Worm (Caenorhabditis elegans) whole organism, L1 larva: Measurements from ENCODE around the gene cyp-13A3.

ENCODE experiments used
- C16A3.4 ChIP-seq: fragments of 150-350 bp; optimal IDR thresholded peaks from 2 replicates; lab custom pipeline; 2014; ENCODE audit warnings: missing biosample characterization, missing genetic modification characterization
- Y116A8C.19 ChIP-seq: sonication (generic microtip); optimal IDR thresholded peaks from 2 replicates; lab custom pipeline; 2016; ENCODE audit warnings: missing compliant biosample characterization, missing genetic modification characterization, borderline replicate concordance
- aha-1 ChIP-seq: fragments of 150-350 bp; optimal IDR thresholded peaks from 2 replicates; lab custom pipeline; 2014; ENCODE audit warnings: missing biosample characterization, missing genetic modification characterization
- aly-2 ChIP-seq: fragments of 150-350 bp; optimal IDR thresholded peaks from 2 replicates; lab custom pipeline; 2014; ENCODE audit warnings: missing biosample characterization, missing genetic modification characterization
- blmp-1 ChIP-seq: fragments of 150-350 bp; optimal IDR thresholded peaks from 2 replicates; lab custom pipeline; 2014; ENCODE audit warnings: missing biosample characterization, missing genetic modification characterization
- ceh-90 ChIP-seq: sonication (generic microtip); optimal IDR thresholded peaks from 2 replicates; lab custom pipeline; 2016; ENCODE audit warnings: missing genetic modification characterization, missing compliant biosample characterization
- dpl-1 ChIP-seq, 3 experiments: fragments of 150-350 bp in 2 of 3; sonication (generic microtip) in 1 of 3; optimal IDR thresholded peaks; 2 replicates each; lab custom pipeline; 2014 to 2017; ENCODE audit warnings: missing biosample characterization in 3 of 3, missing genetic modification characterization in 3 of 3, missing genetic modification reagents in 3 of 3
- egl-13 ChIP-seq: sonication (generic microtip); optimal IDR thresholded peaks from 2 replicates; lab custom pipeline; 2016; ENCODE audit warnings: missing genotype, missing genetic modification reagents, missing genetic modification characterization, missing compliant biosample characterization
- egl-27 ChIP-seq, 2 experiments: fragments of 150-350 bp in 1 of 2; sonication (generic microtip); optimal IDR thresholded peaks; 3 replicates each; lab custom pipeline; 2017 to 2018; ENCODE audit warnings: missing biosample characterization in 2 of 2, missing genetic modification characterization in 2 of 2, missing genetic modification reagents in 2 of 2
- elt-3 ChIP-seq, 6 experiments: fragments of 150-350 bp in 1 of 6; sonication (generic microtip); optimal IDR thresholded peaks; 2 replicates each; lab custom pipeline; 2017 to 2018; ENCODE audit warnings: missing biosample characterization in 6 of 6, missing genetic modification characterization in 6 of 6, inconsistent platforms in 1 of 6
- ets-5 ChIP-seq: fragments of 200-800 bp; sonication (Bioruptor generic); IDR thresholded peaks from 2 replicates; pipeline ENCODE4 v1.3.6; 2022; ENCODE audit warnings: missing genetic modification characterization, missing compliant biosample characterization
- fkh-10 ChIP-seq: sonication (generic microtip); optimal IDR thresholded peaks from 2 replicates; lab custom pipeline; 2017; ENCODE audit warnings: missing biosample characterization, missing genetic modification reagents, missing genetic modification characterization
- fkh-8 ChIP-seq: sonication (generic microtip); optimal IDR thresholded peaks from 2 replicates; lab custom pipeline; 2016; ENCODE audit warnings: mild to moderate bottlenecking, missing genetic modification characterization, missing compliant biosample characterization
- hlh-17 ChIP-seq: fragments of 200-800 bp; sonication (Bioruptor generic); optimal IDR thresholded peaks from 2 replicates; lab custom pipeline; 2018; ENCODE audit warnings: missing genetic modification characterization, mild to moderate bottlenecking, missing compliant biosample characterization, moderate library complexity, borderline replicate concordance
- hlh-4 ChIP-seq: sonication (generic microtip); optimal IDR thresholded peaks from 2 replicates; lab custom pipeline; 2016; ENCODE audit warnings: mild to moderate bottlenecking, missing genetic modification characterization, missing compliant biosample characterization
- hpl-2 ChIP-seq: fragments of 150-350 bp; optimal IDR thresholded peaks from 2 replicates; lab custom pipeline; 2014; ENCODE audit warnings: missing biosample characterization, missing genetic modification reagents, missing genetic modification characterization
- jun-1 ChIP-seq: fragments of 150-350 bp; optimal IDR thresholded peaks from 2 replicates; lab custom pipeline; 2014; ENCODE audit warnings: missing biosample characterization, missing genetic modification reagents, missing genetic modification characterization
- lin-13 ChIP-seq: fragments of 150-350 bp; optimal IDR thresholded peaks from 2 replicates; lab custom pipeline; 2014; ENCODE audit warnings: missing biosample characterization, missing genetic modification reagents, missing genetic modification characterization
- lin-35 ChIP-seq, 2 experiments: fragments of 150-350 bp; optimal IDR thresholded peaks; 2 replicates each; lab custom pipeline; 2014; ENCODE audit warnings: missing biosample characterization in 2 of 2, missing genetic modification characterization in 2 of 2, missing genetic modification reagents in 2 of 2
- lir-3 ChIP-seq: sonication (generic microtip); optimal IDR thresholded peaks from 2 replicates; lab custom pipeline; 2016; ENCODE audit warnings: mild to moderate bottlenecking, missing genetic modification characterization, moderate library complexity, missing compliant biosample characterization; ENCODE audit not compliant: poor library complexity
- mdl-1 ChIP-seq, 2 experiments: fragments of 150-350 bp; optimal IDR thresholded peaks; 2 replicates each; lab custom pipeline; 2014 to 2017; ENCODE audit warnings: missing biosample characterization in 2 of 2, missing genetic modification characterization in 2 of 2, inconsistent platforms in 1 of 2
- mep-1 ChIP-seq: fragments of 150-350 bp; optimal IDR thresholded peaks from 2 replicates; lab custom pipeline; 2014; ENCODE audit warnings: missing biosample characterization, missing genetic modification characterization
- nhr-20 ChIP-seq: sonication (generic microtip); optimal IDR thresholded peaks from 2 replicates; lab custom pipeline; 2016; ENCODE audit warnings: mild to moderate bottlenecking, missing genetic modification characterization, missing compliant biosample characterization
- nhr-237 ChIP-seq: fragments of 150-350 bp; optimal IDR thresholded peaks from 2 replicates; lab custom pipeline; 2014; ENCODE audit warnings: missing biosample characterization, missing genetic modification characterization
- nhr-28 ChIP-seq: fragments of 150-350 bp; optimal IDR thresholded peaks from 2 replicates; lab custom pipeline; 2014; ENCODE audit warnings: missing biosample characterization, missing genetic modification characterization
- nhr-47 ChIP-seq: sonication (generic microtip); optimal IDR thresholded peaks from 2 replicates; lab custom pipeline; 2016; ENCODE audit warnings: mild to moderate bottlenecking, missing genetic modification characterization, moderate library complexity, missing compliant biosample characterization
- nhr-71 ChIP-seq: sonication (generic microtip); optimal IDR thresholded peaks from 2 replicates; lab custom pipeline; 2016; ENCODE audit warnings: mild to moderate bottlenecking, missing genetic modification characterization, moderate library complexity, missing compliant biosample characterization
- nhr-85 ChIP-seq: sonication (generic microtip); peaks from one replicate; lab custom pipeline; 2016; ENCODE audit warnings: missing genetic modification characterization, inconsistent platforms, missing compliant biosample characterization
- pag-3 ChIP-seq: sonication (generic microtip); optimal IDR thresholded peaks from 2 replicates; lab custom pipeline; 2017; ENCODE audit warnings: missing genetic modification characterization, mild to moderate bottlenecking, missing compliant biosample characterization, antibody characterized with exemption, borderline replicate concordance; ENCODE audit not compliant: insufficient read depth
- pax-3 ChIP-seq: fragments of 200-800 bp; sonication (Bioruptor generic); optimal IDR thresholded peaks from 2 replicates; lab custom pipeline; 2018; ENCODE audit warnings: mild to moderate bottlenecking, missing genetic modification characterization, moderate library complexity, missing compliant biosample characterization
- pqm-1 ChIP-seq: sonication (generic microtip); optimal IDR thresholded peaks from 3 replicates; lab custom pipeline; 2017; ENCODE audit warnings: missing biosample characterization, missing genetic modification characterization
- skn-1 ChIP-seq: fragments of 150-350 bp; optimal IDR thresholded peaks from 2 replicates; lab custom pipeline; 2014; ENCODE audit warnings: missing biosample characterization, missing genetic modification characterization
- snpc-4 ChIP-seq: fragments of 150-350 bp; optimal IDR thresholded peaks from 2 replicates; lab custom pipeline; 2014; ENCODE audit warnings: missing biosample characterization, missing genetic modification characterization
- sox-4 ChIP-seq: sonication (generic microtip); optimal IDR thresholded peaks from 2 replicates; lab custom pipeline; 2016; ENCODE audit warnings: missing genetic modification characterization, missing compliant biosample characterization
- sptf-1 ChIP-seq: fragments of 150-350 bp; optimal IDR thresholded peaks from 2 replicates; lab custom pipeline; 2014; ENCODE audit warnings: missing biosample characterization, missing genetic modification characterization
- sup-37 ChIP-seq: fragments of 200-800 bp; sonication (Bioruptor generic); optimal IDR thresholded peaks from 2 replicates; lab custom pipeline; 2018; ENCODE audit warnings: mild to moderate bottlenecking, missing genetic modification characterization, missing compliant biosample characterization
- swsn-7 ChIP-seq: sonication (generic microtip); optimal IDR thresholded peaks from 2 replicates; lab custom pipeline; 2016; ENCODE audit warnings: missing genetic modification characterization, missing compliant biosample characterization
- tlp-1 ChIP-seq: fragments of 150-350 bp; optimal IDR thresholded peaks from 2 replicates; lab custom pipeline; 2014; ENCODE audit warnings: missing biosample characterization, missing genetic modification characterization
- unc-130 ChIP-seq: fragments of 150-350 bp; optimal IDR thresholded peaks from 2 replicates; lab custom pipeline; 2017; ENCODE audit warnings: missing biosample characterization, missing genetic modification characterization, inconsistent platforms
- unc-62 ChIP-seq: fragments of 150-350 bp; optimal IDR thresholded peaks from 2 replicates; lab custom pipeline; 2014; ENCODE audit warnings: missing biosample characterization, missing genetic modification reagents, missing genetic modification characterization
- unc-86 ChIP-seq: sonication (generic microtip); optimal IDR thresholded peaks from 2 replicates; lab custom pipeline; 2016; ENCODE audit warnings: missing genetic modification characterization, missing compliant biosample characterization
- vab-15 ChIP-seq: sonication (generic microtip); optimal IDR thresholded peaks from 2 replicates; lab custom pipeline; 2017; ENCODE audit warnings: missing genotype, mild to moderate bottlenecking, missing genetic modification characterization, missing compliant biosample characterization
- zag-1 ChIP-seq: fragments of 150-350 bp; optimal IDR thresholded peaks from 2 replicates; lab custom pipeline; 2014; ENCODE audit warnings: missing biosample characterization, missing genetic modification characterization
- zip-4 ChIP-seq: fragments of 200-800 bp; sonication (Bioruptor generic); optimal IDR thresholded peaks from 2 replicates; lab custom pipeline; 2018; ENCODE audit warnings: mild to moderate bottlenecking, missing genetic modification characterization, moderate library complexity, missing compliant biosample characterization
- ztf-11 ChIP-seq, 2 experiments: sonication (generic microtip); optimal IDR thresholded peaks; 2 replicates each; lab custom pipeline; 2016 to 2017; ENCODE audit warnings: missing genetic modification characterization in 2 of 2, missing biosample characterization in 1 of 2, missing compliant biosample characterization in 1 of 2
- ztf-4 ChIP-seq: fragments of 150-350 bp; optimal IDR thresholded peaks from 2 replicates; lab custom pipeline; 2014; ENCODE audit warnings: missing biosample characterization, missing genetic modification characterization

Gene cyp-13A3

ce11 chrII:9793197-9793596 lies at the start of gene cyp-13A3:
Gene cyp-13A3, minus strand, starts transcription at chrII:9793297.
- peak; percentile 70 for TF ChIP-seq nhr-20 (tag; lab: Kevin White, UChicago)
- TF ChIP-seq sup-37 (GFP tag; lab: Kevin White, UChicago), result no peak

- no peak for TF ChIP-seq mep-1 (tag; lab: Kevin White, UChicago)
- no peak for TF ChIP-seq ets-5
- TF ChIP-seq zag-1, result no peak
- no peak for TF ChIP-seq tlp-1 (tag; lab: Kevin White, UChicago)
- no peak for TF ChIP-seq pqm-1 (tag; lab: Kevin White, UChicago)
- no peak for TF ChIP-seq swsn-7
- TF ChIP-seq nhr-237 (tag; lab: Kevin White, UChicago), result no peak
- TF ChIP-seq lir-3 (tag; lab: Kevin White, UChicago), result no peak
- no peak for TF ChIP-seq jun-1
- no peak for TF ChIP-seq unc-86 (tag; lab: Kevin White, UChicago)
- no peak for TF ChIP-seq nhr-20 (tag; lab: Kevin White, UChicago)
- TF ChIP-seq dpl-1 (GFP tag; optimal IDR thresholded peaks at IDR 0.05; lab: Kevin White, UChicago), result no peak
- no peak for TF ChIP-seq ztf-4 (tag; lab: Kevin White, UChicago)
- no peak for TF ChIP-seq aly-2 (tag; lab: Kevin White, UChicago)
- TF ChIP-seq fkh-10 (GFP tag; lab: Kevin White, UChicago), result no peak
Measured at ce11 chrII:9841985-9842505, 48.9 kb upstream of the cyp-13A3 start, which contains the start of gene rnh-1.2. Gene rnh-1.2, minus strand, starts transcription at chrII:9842035.

- TF ChIP-seq lin-13 (GFP tag; lab: Kevin White, UChicago), result no peak
- TF ChIP-seq Y116A8C.19, result no peak
- TF ChIP-seq mep-1 (tag; lab: Kevin White, UChicago), result no peak
- TF ChIP-seq unc-130 (tag; lab: Kevin White, UChicago), result no peak
- no peak for TF ChIP-seq nhr-28
- TF ChIP-seq snpc-4 (tag; lab: Kevin White, UChicago), result no peak
- TF ChIP-seq lin-35 (GFP tag; optimal IDR thresholded peaks at IDR 0.05; lab: Kevin White, UChicago), result no peak
- TF ChIP-seq hlh-4 (tag; lab: Kevin White, UChicago), result no peak
- TF ChIP-seq pqm-1 (tag; lab: Kevin White, UChicago), result no peak
- TF ChIP-seq elt-3 (tag; optimal IDR thresholded peaks at IDR 0.05; lab: Kevin White, UChicago), result no peak
- no peak for TF ChIP-seq C16A3.4
- TF ChIP-seq sptf-1 (tag; lab: Kevin White, UChicago), result no peak
- no peak for TF ChIP-seq hlh-17 (GFP tag; lab: Kevin White, UChicago)
- no peak for TF ChIP-seq hpl-2
- no peak for TF ChIP-seq nhr-20 (tag; lab: Kevin White, UChicago)
Measured at ce11 chrII:9840313-9840712, 47.2 kb upstream of the cyp-13A3 start, which contains the start of gene ZK938.11. Gene ZK938.11, minus strand, starts transcription at chrII:9840413.

ce11 chrII:9838260-9838935 lies 45.3 kb upstream of the cyp-13A3 start, which contains the start of gene arrd-4:
Gene arrd-4, minus strand, starts transcription at chrII:9838310.
- TF ChIP-seq nhr-47 (tag; lab: Kevin White, UChicago) (no peak), elt-3 (tag; optimal IDR thresholded peaks at IDR 0.05; lab: Kevin White, UChicago) (no peak), sox-4 (tag; lab: Kevin White, UChicago) (no peak), aly-2 (tag; lab: Kevin White, UChicago) (no peak), mdl-1 (tag; optimal IDR thresholded peaks at IDR 0.05; lab: Kevin White, UChicago) (no peak), blmp-1 (tag; lab: Kevin White, UChicago) (no peak), unc-130 (tag; lab: Kevin White, UChicago) (no peak), egl-27 (tag; optimal IDR thresholded peaks at IDR 0.05; lab: Kevin White, UChicago) (no peak), vab-15 (tag; lab: Kevin White, UChicago) (no peak), ceh-90 (tag; lab: Kevin White, UChicago) (no peak), fkh-8 (peak; percentile 88), nhr-85 (tag; lab: Kevin White, UChicago) (no peak), pax-3 (tag; lab: Kevin White, UChicago) (peak; percentile 47), ztf-11 (tag; optimal IDR thresholded peaks at IDR 0.05; lab: Kevin White, UChicago) (no peak), swsn-7 (peak; percentile 1), skn-1 (tag; lab: Kevin White, UChicago) (no peak), nhr-71 (no peak), unc-86 (tag; lab: Kevin White, UChicago) (no peak), aha-1 (no peak), zip-4 (no peak), pag-3 (tag; lab: Kevin White, UChicago) (no peak), egl-13 (peak; percentile 4), unc-62 (no peak)
